Fruit fly (Drosophila melanogaster) whole organism, embryonic: ENCODE data around the gene CG9586.

Experiments used
- ATbp ChIP-seq: fragments of 200-800 bp; sonication (Bioruptor generic); optimal IDR thresholded peaks from 2 replicates; lab custom pipeline; 2017; ENCODE audit warnings: missing biosample characterization, mild to moderate bottlenecking, missing genetic modification characterization, missing genetic modification reagents
- Aef1 ChIP-seq: fragments of 200-800 bp; sonication (Bioruptor generic); IDR thresholded peaks from 3 replicates; pipeline ENCODE4 v1.3.6; 2022; ENCODE audit warnings: missing biosample characterization, missing genetic modification characterization
- CG10209 ChIP-seq: fragments of 200-800 bp; sonication (Bioruptor generic); optimal IDR thresholded peaks from 3 replicates; lab custom pipeline; 2017; ENCODE audit warnings: missing biosample characterization, mild to moderate bottlenecking, missing genetic modification characterization, missing genetic modification reagents
- CG1024 ChIP-seq: fragments of 200-800 bp; sonication (Bioruptor generic); IDR thresholded peaks from 2 replicates; pipeline ENCODE4 v1.3.6; 2022; ENCODE audit warnings: missing biosample characterization, missing genetic modification characterization
- CG10543 ChIP-seq: fragments of 200-800 bp; sonication (Bioruptor generic); optimal IDR thresholded peaks from 3 replicates; lab custom pipeline; 2017; ENCODE audit warnings: missing biosample characterization, mild to moderate bottlenecking, missing genetic modification characterization, moderate library complexity
- CG12659 ChIP-seq: fragments of 200-800 bp; sonication (Bioruptor generic); optimal IDR thresholded peaks from 3 replicates; lab custom pipeline; 2017; ENCODE audit warnings: mild to moderate bottlenecking, missing biosample characterization, missing genetic modification reagents, missing genetic modification characterization
- CG1529 ChIP-seq: fragments of 200-800 bp; sonication (Bioruptor generic); optimal IDR thresholded peaks from 3 replicates; lab custom pipeline; 2018; ENCODE audit warnings: missing biosample characterization, missing genetic modification characterization
- CG18262 ChIP-seq: fragments of 200-800 bp; optimal IDR thresholded peaks from 3 replicates; lab custom pipeline; 2019; ENCODE audit warnings: missing biosample characterization, mild to moderate bottlenecking, missing genetic modification characterization, moderate library complexity
- CG18599 ChIP-seq: fragments of 200-800 bp; sonication (Bioruptor generic); optimal IDR thresholded peaks from 3 replicates; lab custom pipeline; 2017; ENCODE audit warnings: missing biosample characterization, missing genetic modification characterization, mild to moderate bottlenecking, moderate library complexity, missing genetic modification reagents
- CG18764 ChIP-seq: fragments of 200-800 bp; sonication (Bioruptor generic); optimal IDR thresholded peaks from 3 replicates; lab custom pipeline; 2016; ENCODE audit warnings: missing biosample characterization, missing genetic modification characterization
- CG2120 ChIP-seq: fragments of 200-800 bp; sonication (Bioruptor generic); optimal IDR thresholded peaks from 3 replicates; lab custom pipeline; 2016; ENCODE audit warnings: missing biosample characterization, missing genetic modification characterization
- CG2129 ChIP-seq: fragments of 200-800 bp; sonication (Bioruptor generic); IDR thresholded peaks from 2 replicates; pipeline ENCODE4 v1.3.6; 2022; ENCODE audit warnings: missing biosample characterization, missing genetic modification characterization; ENCODE audit not compliant: partially characterized antibody
- CG30431 ChIP-seq: fragments of 200-800 bp; sonication (Bioruptor generic); optimal IDR thresholded peaks from 2 replicates; lab custom pipeline; 2017; ENCODE audit warnings: missing biosample characterization, missing genetic modification characterization
- CG3847 ChIP-seq: fragments of 200-800 bp; sonication (Bioruptor generic); IDR thresholded peaks from 2 replicates; pipeline ENCODE4 v1.3.6; 2022; ENCODE audit warnings: missing biosample characterization, missing genetic modification characterization
- CG4360 ChIP-seq: fragments of 200-800 bp; sonication (Bioruptor generic); IDR thresholded peaks from 2 replicates; pipeline ENCODE4 v1.3.6; 2022; ENCODE audit warnings: missing biosample characterization, missing genetic modification characterization
- CG4820 ChIP-seq: fragments of 200-800 bp; sonication (Bioruptor generic); optimal IDR thresholded peaks from 3 replicates; lab custom pipeline; 2016; ENCODE audit warnings: missing biosample characterization, missing genetic modification characterization
- CG6254 ChIP-seq: fragments of 200-800 bp; sonication (Bioruptor generic); optimal IDR thresholded peaks from 3 replicates; lab custom pipeline; 2017; ENCODE audit warnings: mild to moderate bottlenecking, missing biosample characterization, missing genetic modification reagents, missing genetic modification characterization
- CG7271 ChIP-seq: fragments of 200-800 bp; sonication (Bioruptor generic); optimal IDR thresholded peaks from 2 replicates; lab custom pipeline; 2018; ENCODE audit warnings: missing biosample characterization, mild to moderate bottlenecking, missing genetic modification characterization, moderate library complexity
- CG7839 ChIP-seq: fragments of 200-800 bp; sonication (Bioruptor generic); optimal IDR thresholded peaks from 3 replicates; lab custom pipeline; 2018; ENCODE audit warnings: missing biosample characterization, mild to moderate bottlenecking, missing genetic modification characterization, moderate library complexity
- CG7928 ChIP-seq: fragments of 200-800 bp; sonication (Bioruptor generic); optimal IDR thresholded peaks from 2 replicates; lab custom pipeline; 2017; ENCODE audit warnings: missing biosample characterization, mild to moderate bottlenecking, missing genetic modification characterization
- CG7987 ChIP-seq: fragments of 200-800 bp; sonication (Bioruptor generic); optimal IDR thresholded peaks from 2 replicates; lab custom pipeline; 2018; ENCODE audit warnings: missing biosample characterization, mild to moderate bottlenecking, missing genetic modification characterization, moderate library complexity
- CG9437 ChIP-seq: fragments of 200-800 bp; sonication (Bioruptor generic); optimal IDR thresholded peaks from 2 replicates; lab custom pipeline; 2018; ENCODE audit warnings: missing biosample characterization, mild to moderate bottlenecking, missing genetic modification characterization
- CrebB ChIP-seq: fragments of 200-800 bp; sonication (Bioruptor generic); optimal IDR thresholded peaks from 3 replicates; lab custom pipeline; 2018; ENCODE audit warnings: missing biosample characterization, mild to moderate bottlenecking, missing genetic modification characterization
- D19B ChIP-seq: fragments of 200-800 bp; sonication (Bioruptor generic); optimal IDR thresholded peaks from 2 replicates; lab custom pipeline; 2017; ENCODE audit warnings: missing biosample characterization, mild to moderate bottlenecking, missing genetic modification characterization
- Dad ChIP-seq: fragments of 200-800 bp; sonication (Bioruptor generic); optimal IDR thresholded peaks from 3 replicates; lab custom pipeline; 2016; ENCODE audit warnings: missing biosample characterization, missing genetic modification characterization
- Dll ChIP-seq: fragments of 200-800 bp; sonication (Bioruptor generic); IDR thresholded peaks from 4 replicates; pipeline ENCODE4 v1.3.6; 2022; ENCODE audit warnings: missing biosample characterization, missing genetic modification characterization; ENCODE audit not compliant: partially characterized antibody
- E2f1 ChIP-seq: fragments of 200-800 bp; sonication (Bioruptor generic); IDR thresholded peaks from 2 replicates; pipeline ENCODE4 v1.3.6; 2022; ENCODE audit warnings: missing biosample characterization, missing genetic modification characterization
- Hmx ChIP-seq: fragments of 200-800 bp; sonication (Bioruptor generic); optimal IDR thresholded peaks from 2 replicates; lab custom pipeline; 2016; ENCODE audit warnings: missing biosample characterization, missing genetic modification characterization
- Mrtf ChIP-seq: fragments of 200-800 bp; sonication (Bioruptor generic); IDR thresholded peaks from 3 replicates; pipeline ENCODE4 v1.3.6; 2022; ENCODE audit warnings: missing biosample characterization, missing genetic modification characterization
- Oli ChIP-seq: fragments of 200-800 bp; sonication (Bioruptor generic); optimal IDR thresholded peaks from 2 replicates; lab custom pipeline; 2018; ENCODE audit warnings: missing biosample characterization, mild to moderate bottlenecking, missing genetic modification characterization, moderate library complexity
- Scr ChIP-seq: fragments of 200-800 bp; sonication (Bioruptor generic); IDR thresholded peaks from 2 replicates; pipeline ENCODE4 v1.3.6; 2022; ENCODE audit warnings: missing biosample characterization, missing genetic modification characterization; ENCODE audit not compliant: partially characterized antibody
- Sox102F ChIP-seq: fragments of 200-800 bp; sonication (Bioruptor generic); optimal IDR thresholded peaks from 2 replicates; lab custom pipeline; 2018; ENCODE audit warnings: missing biosample characterization, mild to moderate bottlenecking, missing genetic modification characterization, moderate library complexity
- ato ChIP-seq: fragments of 200-800 bp; sonication (Bioruptor generic); IDR thresholded peaks from 2 replicates; pipeline ENCODE4 v1.3.6; 2022; ENCODE audit warnings: missing biosample characterization, missing genetic modification characterization; ENCODE audit not compliant: partially characterized antibody
- chn ChIP-seq: fragments of 200-800 bp; sonication (Bioruptor generic); optimal IDR thresholded peaks from 2 replicates; lab custom pipeline; 2016; ENCODE audit warnings: missing biosample characterization, missing genetic modification characterization
- corto ChIP-seq: fragments of 200-800 bp; sonication (Bioruptor generic); optimal IDR thresholded peaks from 2 replicates; lab custom pipeline; 2016; ENCODE audit warnings: missing biosample characterization, mild to moderate bottlenecking, missing genetic modification characterization, moderate library complexity
- gcm ChIP-seq: fragments of 200-800 bp; sonication (Bioruptor generic); optimal IDR thresholded peaks from 2 replicates; lab custom pipeline; 2019; ENCODE audit warnings: missing biosample characterization, mild to moderate bottlenecking, missing genetic modification characterization, moderate library complexity
- gcm2 ChIP-seq: fragments of 200-800 bp; sonication (Bioruptor generic); optimal IDR thresholded peaks from 2 replicates; lab custom pipeline; 2016; ENCODE audit warnings: missing biosample characterization, missing genetic modification characterization
- gt ChIP-seq: fragments of 200-800 bp; sonication (Bioruptor generic); IDR thresholded peaks from 2 replicates; pipeline ENCODE4 v1.3.6; 2022; ENCODE audit warnings: missing biosample characterization, missing genetic modification characterization
- h ChIP-seq: fragments of >200 bp; optimal IDR thresholded peaks from 2 replicates; lab custom pipeline; 2017
- knrl ChIP-seq: fragments of 200-800 bp; sonication (Bioruptor generic); IDR thresholded peaks from 3 replicates; pipeline ENCODE4 v1.3.6; 2022; ENCODE audit warnings: missing biosample characterization, missing genetic modification characterization; ENCODE audit not compliant: partially characterized antibody
- lilli ChIP-seq: fragments of 200-800 bp; sonication (Bioruptor generic); optimal IDR thresholded peaks from 3 replicates; lab custom pipeline; 2016; ENCODE audit warnings: missing biosample characterization, missing genetic modification characterization
- lov ChIP-seq, 2 experiments: fragments of 200-800 bp in 1 of 2; fragments of >200 bp in 1 of 2; sonication (Bioruptor generic) in 1 of 2; IDR thresholded peaks in 1 of 2; optimal IDR thresholded peaks in 1 of 2; 2 replicates in 1 of 2; 3 replicates in 1 of 2; pipeline versions ENCODE4 v1.3.6 to Lab custom; 2017 to 2022; ENCODE audit warnings: missing biosample characterization in 1 of 2, missing genetic modification characterization in 1 of 2
- maf-S ChIP-seq: fragments of 200-800 bp; sonication (Bioruptor generic); optimal IDR thresholded peaks from 2 replicates; lab custom pipeline; 2016; ENCODE audit warnings: missing biosample characterization, missing genetic modification characterization
- oc ChIP-seq: fragments of 200-800 bp; sonication (Bioruptor generic); optimal IDR thresholded peaks from 2 replicates; lab custom pipeline; 2018; ENCODE audit warnings: missing biosample characterization, mild to moderate bottlenecking, missing genetic modification characterization, moderate library complexity
- pfk ChIP-seq: fragments of 200-800 bp; sonication (Bioruptor generic); optimal IDR thresholded peaks from 2 replicates; lab custom pipeline; 2018; ENCODE audit warnings: missing biosample characterization, mild to moderate bottlenecking, missing genetic modification characterization, moderate library complexity
- pum ChIP-seq: fragments of 200-800 bp; sonication (Bioruptor generic); optimal IDR thresholded peaks from 2 replicates; lab custom pipeline; 2016; ENCODE audit warnings: missing biosample characterization, missing genetic modification characterization
- sim ChIP-seq: fragments of 200-800 bp; sonication (Bioruptor generic); IDR thresholded peaks from 2 replicates; pipeline ENCODE4 v1.3.6; 2022; ENCODE audit warnings: missing biosample characterization, missing genetic modification characterization
- sob ChIP-seq: fragments of 200-800 bp; sonication (Bioruptor generic); IDR thresholded peaks from 2 replicates; pipeline ENCODE4 v1.3.6; 2022; ENCODE audit warnings: missing biosample characterization, missing genetic modification characterization
- stwl ChIP-seq: fragments of 200-800 bp; sonication (Bioruptor generic); optimal IDR thresholded peaks from 3 replicates; lab custom pipeline; 2018; ENCODE audit warnings: missing biosample characterization, mild to moderate bottlenecking, missing genetic modification characterization, moderate library complexity
- tna ChIP-seq: fragments of 200-800 bp; sonication (Bioruptor generic); IDR thresholded peaks from 2 replicates; pipeline ENCODE4 v1.3.6; 2022; ENCODE audit warnings: missing biosample characterization, missing genetic modification characterization; ENCODE audit not compliant: partially characterized antibody
- zfh2 ChIP-seq: fragments of 200-800 bp; sonication (Bioruptor generic); optimal IDR thresholded peaks from 2 replicates; lab custom pipeline; 2016; ENCODE audit warnings: missing biosample characterization, missing genetic modification characterization

CG9586 gene

dm6 chr2L:9194663-9195062 lies 28.3 kb upstream of the CG9586 start (continued):
- TF ChIP-seq Dll (no peak), CG18599 (GFP tag; lab: Kevin White, UChicago) (peak; percentile 17), Sox102F (GFP tag; lab: Kevin White, UChicago) (peak; percentile 45), CrebB (tag; lab: Kevin White, UChicago) (no peak), CG18262 (tag; lab: Kevin White, UChicago) (no peak), D19B (GFP tag; lab: Kevin White, UChicago) (no peak), pfk (GFP tag; lab: Kevin White, UChicago) (no peak), sim (GFP tag; lab: Robert Waterston, UW) (no peak), lov (optimal IDR thresholded peaks at IDR 0.05; lab: Kevin White, UChicago) (no peak), lov (GFP tag; IDR thresholded peaks at IDR 0.05; lab: Robert Waterston, UW) (no peak), CG3847 (no peak), Scr (GFP tag; lab: Robert Waterston, UW) (no peak), h (no peak), CG4360 (GFP tag; lab: Robert Waterston, UW) (no peak), CG7839 (tag; lab: Kevin White, UChicago) (no peak), maf-S (GFP tag; lab: Kevin White, UChicago) (no peak), CG4820 (no peak), stwl (tag; lab: Kevin White, UChicago) (no peak), Dad (GFP tag; lab: Kevin White, UChicago) (no peak), oc (peak; percentile 28), sob (GFP tag; lab: Robert Waterston, UW) (no peak), CG9437 (GFP tag; lab: Kevin White, UChicago) (no peak), CG10209 (GFP tag; lab: Kevin White, UChicago) (no peak), CG7928 (no peak), Hmx (GFP tag; lab: Kevin White, UChicago) (no peak), Oli (tag; lab: Kevin White, UChicago) (peak; percentile 26), Mrtf (no peak), CG1024 (GFP tag; lab: Robert Waterston, UW) (no peak), CG30431 (GFP tag; lab: Kevin White, UChicago) (no peak), CG7271 (no peak), gcm2 (GFP tag; lab: Kevin White, UChicago) (no peak), CG1529 (GFP tag; lab: Kevin White, UChicago) (no peak), tna (no peak), ato (GFP tag; lab: Robert Waterston, UW) (no peak), CG6254 (GFP tag; lab: Kevin White, UChicago) (no peak), CG10543 (no peak), knrl (GFP tag; lab: Robert Waterston, UW) (no peak), CG2129 (no peak), Aef1 (GFP tag; lab: Robert Waterston, UW) (no peak), pum (GFP tag; lab: Kevin White, UChicago) (no peak), corto (no peak), ATbp (GFP tag; lab: Kevin White, UChicago) (no peak), CG12659 (GFP tag; lab: Kevin White, UChicago) (no peak), CG2120 (GFP tag; lab: Kevin White, UChicago) (peak; percentile 36), chn (GFP tag; lab: Kevin White, UChicago) (no peak), CG18764 (GFP tag; lab: Kevin White, UChicago) (no peak), E2f1 (GFP tag; lab: Robert Waterston, UW) (no peak), zfh2 (GFP tag; lab: Kevin White, UChicago) (no peak), CG7987 (no peak), lilli (GFP tag; lab: Kevin White, UChicago) (no peak), gt (GFP tag; lab: Robert Waterston, UW) (no peak), gcm (GFP tag; lab: Kevin White, UChicago) (no peak)
